Worm (Caenorhabditis elegans) whole organism, L4 larva: ENCODE data around the gene thn-4.

ENCODE experiments used
- F26F4.8 ChIP-seq: fragments of 200-800 bp; sonication (Bioruptor generic); conservative IDR thresholded peaks from 2 replicates; pipeline ENCODE4 v1.3.6; 2022; ENCODE audit warnings: missing genetic modification characterization, missing compliant biosample characterization
- F49E8.2 ChIP-seq: sonication (generic microtip); optimal IDR thresholded peaks from 2 replicates; lab custom pipeline; 2016; ENCODE audit warnings: missing compliant biosample characterization, mild to moderate bottlenecking, missing genetic modification characterization, borderline replicate concordance
- T20F7.1 ChIP-seq: fragments of 200-800 bp; sonication (Bioruptor generic); optimal IDR thresholded peaks from 2 replicates; lab custom pipeline; 2018; ENCODE audit warnings: mild to moderate bottlenecking, missing genetic modification characterization, missing compliant biosample characterization
- ZK337.2 ChIP-seq: fragments of 200-800 bp; sonication (Bioruptor generic); IDR thresholded peaks from 2 replicates; pipeline ENCODE4 v1.3.6; 2022; ENCODE audit warnings: missing genetic modification reagents, missing genetic modification characterization, missing compliant biosample characterization
- aha-1 ChIP-seq: fragments of 150-350 bp; peaks from one replicate; lab custom pipeline; 2014; ENCODE audit warnings: missing biosample characterization, missing genetic modification characterization
- arid-1 ChIP-seq: fragments of 200-800 bp; sonication (Bioruptor generic); conservative IDR thresholded peaks from 2 replicates; pipeline ENCODE4 v1.3.6; 2022; ENCODE audit warnings: missing genetic modification reagents, missing genetic modification characterization, missing compliant biosample characterization
- attf-4 ChIP-seq: sonication (generic microtip); optimal IDR thresholded peaks from 3 replicates; lab custom pipeline; 2017; ENCODE audit warnings: missing biosample characterization, missing genetic modification characterization
- ceh-20 ChIP-seq: fragments of 200-800 bp; sonication (Bioruptor generic); IDR thresholded peaks from 2 replicates; pipeline ENCODE4 v1.3.6; 2022; ENCODE audit warnings: missing genetic modification reagents, missing genetic modification characterization, missing compliant biosample characterization
- ceh-44 ChIP-seq: fragments of 200-800 bp; sonication (Bioruptor generic); IDR thresholded peaks from 2 replicates; pipeline ENCODE4 v1.3.6; 2022; ENCODE audit warnings: missing genetic modification reagents, missing genetic modification characterization, missing compliant biosample characterization
- ceh-62 ChIP-seq: sonication (generic microtip); optimal IDR thresholded peaks from 2 replicates; lab custom pipeline; 2017; ENCODE audit warnings: missing biosample characterization, missing genetic modification characterization
- ceh-82 ChIP-seq: sonication (generic microtip); optimal IDR thresholded peaks from 2 replicates; lab custom pipeline; 2017; ENCODE audit warnings: missing biosample characterization, missing genetic modification characterization
- cey-2 ChIP-seq: sonication (generic microtip); optimal IDR thresholded peaks from 3 replicates; lab custom pipeline; 2017; ENCODE audit warnings: missing genetic modification characterization, mild to moderate bottlenecking, missing compliant biosample characterization, antibody characterized with exemption, borderline replicate concordance; ENCODE audit not compliant: insufficient read depth
- ctbp-1 ChIP-seq: fragments of 200-800 bp; sonication (Bioruptor generic); IDR thresholded peaks from 2 replicates; pipeline ENCODE4 v1.3.6; 2022; ENCODE audit warnings: missing genetic modification reagents, missing genetic modification characterization, missing compliant biosample characterization
- daf-19 ChIP-seq: fragments of 200-800 bp; sonication (Bioruptor generic); conservative IDR thresholded peaks from 2 replicates; pipeline ENCODE4 v1.3.6; 2022; ENCODE audit warnings: missing genetic modification characterization, missing compliant biosample characterization
- daf-8 ChIP-seq: fragments of 200-800 bp; sonication (Bioruptor generic); IDR thresholded peaks from 2 replicates; pipeline ENCODE4 v1.3.6; 2022; ENCODE audit warnings: missing genetic modification characterization, missing compliant biosample characterization
- dmd-8 ChIP-seq: fragments of 200-800 bp; sonication (Bioruptor generic); IDR thresholded peaks from 2 replicates; pipeline ENCODE4 v1.3.6; 2022; ENCODE audit warnings: missing genetic modification characterization, missing compliant biosample characterization
- dpl-1 ChIP-seq: fragments of 150-350 bp; optimal IDR thresholded peaks from 2 replicates; lab custom pipeline; 2014; ENCODE audit warnings: missing biosample characterization, missing genetic modification reagents, missing genetic modification characterization
- egl-27 ChIP-seq: sonication (generic microtip); optimal IDR thresholded peaks from 3 replicates; lab custom pipeline; 2017; ENCODE audit warnings: missing biosample characterization, missing genetic modification reagents, missing genetic modification characterization
- fos-1 ChIP-seq: fragments of 150-350 bp; optimal IDR thresholded peaks from 2 replicates; lab custom pipeline; 2014; ENCODE audit warnings: missing biosample characterization, missing genetic modification characterization
- hif-1 ChIP-seq, 2 experiments: sonication (generic microtip); optimal IDR thresholded peaks; 2 replicates each; lab custom pipeline; 2016 to 2017; ENCODE audit warnings: missing compliant biosample characterization in 2 of 2, missing genetic modification characterization in 2 of 2, missing genetic modification reagents in 2 of 2, missing genotype in 2 of 2, mild to moderate bottlenecking in 1 of 2
- hlh-30 ChIP-seq: sonication (generic microtip); optimal IDR thresholded peaks from 2 replicates; lab custom pipeline; 2017; ENCODE audit warnings: antibody characterized with exemption, mild to moderate bottlenecking, missing genetic modification characterization, missing compliant biosample characterization; ENCODE audit not compliant: insufficient read depth
- lin-29 ChIP-seq: fragments of 200-800 bp; sonication (Bioruptor generic); IDR thresholded peaks from 2 replicates; pipeline ENCODE4 v1.3.6; 2022; ENCODE audit warnings: missing genetic modification reagents, missing genetic modification characterization, missing compliant biosample characterization
- lin-38 ChIP-seq: fragments of 200-800 bp; sonication (Bioruptor generic); IDR thresholded peaks from 2 replicates; pipeline ENCODE4 v1.3.6; 2022; ENCODE audit warnings: missing genetic modification reagents, missing genetic modification characterization, missing compliant biosample characterization
- madf-9 ChIP-seq: fragments of 200-800 bp; sonication (Bioruptor generic); conservative IDR thresholded peaks from 2 replicates; pipeline ENCODE4 v1.3.6; 2022; ENCODE audit warnings: missing genetic modification reagents, missing genetic modification characterization, missing compliant biosample characterization
- mdt-29 ChIP-seq: fragments of 200-800 bp; sonication (Bioruptor generic); IDR thresholded peaks from 2 replicates; pipeline ENCODE4 v1.3.6; 2022; ENCODE audit warnings: missing genetic modification reagents, missing genetic modification characterization, missing compliant biosample characterization
- mep-1 ChIP-seq: fragments of 150-350 bp; sonication (generic microtip); optimal IDR thresholded peaks from 3 replicates; lab custom pipeline; 2014; ENCODE audit warnings: missing biosample characterization, missing genetic modification characterization
- nhr-102 ChIP-seq: sonication (generic microtip); optimal IDR thresholded peaks from 2 replicates; lab custom pipeline; 2016; ENCODE audit warnings: mild to moderate bottlenecking, missing genetic modification characterization, moderate library complexity, missing compliant biosample characterization
- nhr-25 ChIP-seq: sonication (generic microtip); optimal IDR thresholded peaks from 2 replicates; lab custom pipeline; 2017; ENCODE audit warnings: missing genetic modification characterization, mild to moderate bottlenecking, missing compliant biosample characterization, antibody characterized with exemption, moderate library complexity, borderline replicate concordance; ENCODE audit not compliant: insufficient read depth
- unc-130 ChIP-seq: sonication (generic microtip); optimal IDR thresholded peaks from 2 replicates; lab custom pipeline; 2016; ENCODE audit warnings: missing genetic modification reagents, missing genetic modification characterization, missing compliant biosample characterization
- unc-39 ChIP-seq: sonication (generic microtip); optimal IDR thresholded peaks from 2 replicates; lab custom pipeline; 2017; ENCODE audit warnings: missing biosample characterization, missing genetic modification characterization
- vab-7 ChIP-seq: fragments of 200-800 bp; sonication (Bioruptor generic); IDR thresholded peaks from 2 replicates; pipeline ENCODE4 v1.3.6; 2022; ENCODE audit warnings: missing genetic modification reagents, missing genetic modification characterization, missing compliant biosample characterization
- zfp-2 ChIP-seq: sonication (generic microtip); optimal IDR thresholded peaks from 2 replicates; lab custom pipeline; 2016; ENCODE audit warnings: mild to moderate bottlenecking, missing genetic modification characterization, missing compliant biosample characterization
- zip-2 ChIP-seq: fragments of 150-350 bp; optimal IDR thresholded peaks from 2 replicates; lab custom pipeline; 2014; ENCODE audit warnings: missing biosample characterization, missing genetic modification characterization

Gene thn-4

ce11 chrV:16871387-16871786 lies at the start of gene thn-4:
Gene thn-4, minus strand, starts transcription at chrV:16871487.
- TF ChIP-seq cey-2 (tag; lab: Kevin White, UChicago) (no peak), unc-39 (tag; lab: Kevin White, UChicago) (no peak), hif-1 (tag; optimal IDR thresholded peaks at IDR 0.05; lab: Kevin White, UChicago) (no peak), daf-19 (GFP tag; lab: Robert Waterston, UW) (no peak), dmd-8 (GFP tag; lab: Robert Waterston, UW) (no peak), lin-38 (GFP tag; lab: Robert Waterston, UW) (no peak), mep-1 (tag; lab: Kevin White, UChicago) (no peak), ZK337.2 (no peak)

- TF ChIP-seq attf-4 (tag; lab: Kevin White, UChicago), result no peak
- no peak for TF ChIP-seq dpl-1 (GFP tag; lab: Kevin White, UChicago)
- peak; percentile 68 for TF ChIP-seq F49E8.2 (tag; lab: Kevin White, UChicago)
- peak; percentile 63 for TF ChIP-seq lin-38 (GFP tag; lab: Robert Waterston, UW)
- no peak for TF ChIP-seq zfp-2
- no peak for TF ChIP-seq egl-27 (tag; lab: Kevin White, UChicago)
- no peak for TF ChIP-seq ZK337.2
- no peak for TF ChIP-seq zip-2
- no peak for TF ChIP-seq F26F4.8
- no peak for TF ChIP-seq daf-8 (GFP tag; lab: Robert Waterston, UW)
- no peak for TF ChIP-seq hif-1 (tag; optimal IDR thresholded peaks at IDR 0.05; lab: Kevin White, UChicago)
- TF ChIP-seq fos-1, result no peak
- no peak for TF ChIP-seq nhr-25 (tag; lab: Kevin White, UChicago)
- no peak for TF ChIP-seq madf-9 (GFP tag; lab: Robert Waterston, UW)
- no peak for TF ChIP-seq hlh-30 (tag; lab: Kevin White, UChicago)
- no peak for TF ChIP-seq ceh-62 (tag; lab: Kevin White, UChicago)
- TF ChIP-seq, all 104 proteins: peak for 2
Measured at ce11 chrV:16919675-16920074, 48.4 kb upstream of the thn-4 start.

ce11 chrV:16918378-16918777 lies 47.1 kb upstream of the thn-4 start, which contains the start of the genes fbxa-206 and Y102A5C.2:
Gene fbxa-206, minus strand, starts transcription at chrV:16918478.
Gene Y102A5C.2, plus strand, starts transcription at chrV:16918731.
- TF ChIP-seq ctbp-1 (GFP tag; lab: Robert Waterston, UW) (no peak), aha-1 (tag; lab: Kevin White, UChicago) (peak; percentile 18)

- TF ChIP-seq ceh-20 (GFP tag; lab: Robert Waterston, UW) (no peak), T20F7.1 (GFP tag; lab: Kevin White, UChicago) (no peak), unc-39 (tag; lab: Kevin White, UChicago) (no peak), ceh-82 (tag; lab: Kevin White, UChicago) (no peak), unc-130 (no peak), arid-1 (GFP tag; lab: Robert Waterston, UW) (no peak), ceh-62 (tag; lab: Kevin White, UChicago) (no peak), hif-1 (tag; optimal IDR thresholded peaks at IDR 0.05; lab: Kevin White, UChicago) (no peak), mdt-29 (GFP tag; lab: Robert Waterston, UW) (no peak), fos-1 (no peak), nhr-102 (tag; lab: Kevin White, UChicago) (no peak), attf-4 (tag; lab: Kevin White, UChicago) (no peak), lin-29 (GFP tag; lab: Robert Waterston, UW) (no peak), ceh-44 (GFP tag; lab: Robert Waterston, UW) (no peak), vab-7 (no peak)
- TF ChIP-seq, all 104 proteins: peak for 0
Measured at ce11 chrV:16916079-16916478, 44.8 kb upstream of the thn-4 start, which contains the start of gene F09C6.10. Gene F09C6.10, minus strand, starts transcription at chrV:16916179.
